Fruit fly (Drosophila melanogaster): ENCODE measurements around the gene CG45012.

DNA sequence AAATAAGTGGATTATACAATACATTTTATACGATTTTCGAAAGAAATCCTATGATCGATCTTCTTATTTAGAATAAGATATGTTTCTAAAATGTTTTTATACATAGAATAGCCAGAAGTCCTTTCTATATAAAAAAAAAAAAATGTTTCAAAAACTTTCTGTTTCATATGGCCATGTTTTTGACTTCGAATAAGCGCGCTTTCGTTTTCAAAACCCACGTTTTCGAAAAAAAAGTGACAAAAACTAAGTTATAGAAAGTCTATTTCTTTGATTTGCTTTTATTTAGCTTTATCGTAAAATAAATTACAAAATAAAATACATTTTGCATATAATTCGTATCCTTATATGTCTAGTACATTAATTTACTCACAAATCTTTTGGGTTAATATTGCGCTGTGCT lies 24.6 kb upstream of the CG45012 start:
- TF ChIP-seq salr (GFP tag; optimal IDR thresholded peaks at IDR 0.05) (no peak), CG7368 (GFP tag; optimal IDR thresholded peaks at IDR 0.05) (no peak), CG15336 (GFP tag; IDR thresholded peaks at IDR 0.05) (no peak), achi (GFP tag; optimal IDR thresholded peaks at IDR 0.05) (no peak)
